Worm (Caenorhabditis elegans): Measurements from ENCODE around the gene lin-54.

DNA sequence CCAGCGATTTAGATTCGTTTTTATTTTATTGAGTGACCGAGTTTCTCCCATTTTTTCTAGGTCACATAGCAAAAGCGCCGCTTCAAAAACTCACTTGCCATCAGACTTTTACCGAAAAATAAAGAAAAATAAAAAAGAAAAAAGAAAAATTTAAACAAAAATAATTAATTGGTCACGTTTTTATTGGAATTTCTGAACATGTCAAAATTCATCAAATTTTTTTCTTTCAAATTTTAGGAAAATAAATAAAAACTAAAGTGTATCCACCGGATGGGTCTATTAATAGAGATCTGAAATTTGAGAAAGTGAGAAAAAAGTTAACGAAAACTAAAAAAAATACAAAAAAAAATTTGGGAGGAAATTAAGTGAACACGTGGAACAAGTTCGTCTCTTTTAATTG is 31.3 kb upstream of the lin-54 start, which contains the start of gene C48D1.9:
- TF ChIP-seq nhr-12 (tag; optimal IDR thresholded peaks at IDR 0.05) (no peak), zip-8 (tag; optimal IDR thresholded peaks at IDR 0.05) (no peak), ces-1 (GFP tag; optimal IDR thresholded peaks at IDR 0.05) (no peak), elt-3 (tag; optimal IDR thresholded peaks at IDR 0.05) (no peak), nhr-237 (tag; optimal IDR thresholded peaks at IDR 0.05) (no peak), ztf-11 (tag; optimal IDR thresholded peaks at IDR 0.05) (no peak), nhr-76 (tag; optimal IDR thresholded peaks at IDR 0.05) (no peak), ceh-83 (GFP tag; optimal IDR thresholded peaks at IDR 0.05) (no peak), lin-32 (GFP tag; optimal IDR thresholded peaks at IDR 0.05) (no peak), mls-2 (tag; optimal IDR thresholded peaks at IDR 0.05) (no peak), ceh-43 (GFP tag; optimal IDR thresholded peaks at IDR 0.05) (no peak), unc-39 (tag; optimal IDR thresholded peaks at IDR 0.05) (no peak)

Data from whole organism, mixed stage, embryonic.